Fruit fly (Drosophila melanogaster) whole organism, embryonic: ENCODE measurements around the gene CG1971.
A peak's percentile ranks its signal among the peaks of the same experiment; 100 is the strongest.

Experiments
- ATbp ChIP-seq: fragments of 200-800 bp; sonication (Bioruptor generic); optimal IDR thresholded peaks from 2 replicates; lab custom pipeline; 2017; ENCODE audit warnings: missing biosample characterization, mild to moderate bottlenecking, missing genetic modification characterization, missing genetic modification reagents
- Bteb2 ChIP-seq: fragments of 200-800 bp; sonication (Bioruptor generic); optimal IDR thresholded peaks from 2 replicates; lab custom pipeline; 2016; ENCODE audit warnings: missing biosample characterization, missing genetic modification characterization
- CG10979 ChIP-seq: fragments of 200-800 bp; sonication (Bioruptor generic); optimal IDR thresholded peaks from 2 replicates; lab custom pipeline; 2018; ENCODE audit warnings: missing biosample characterization, mild to moderate bottlenecking, missing genetic modification characterization, moderate library complexity
- CG11695 ChIP-seq: fragments of 200-800 bp; sonication (Bioruptor generic); IDR thresholded peaks from 3 replicates; pipeline ENCODE4 v1.3.6; 2022; ENCODE audit warnings: missing biosample characterization, missing genetic modification characterization
- CG13775 ChIP-seq: fragments of 200-800 bp; sonication (Bioruptor generic); optimal IDR thresholded peaks from 3 replicates; lab custom pipeline; 2017; ENCODE audit warnings: missing biosample characterization, mild to moderate bottlenecking, missing genetic modification characterization
- CG14710 ChIP-seq: fragments of 200-800 bp; sonication (Bioruptor generic); optimal IDR thresholded peaks from 3 replicates; lab custom pipeline; 2019; ENCODE audit warnings: missing biosample characterization, mild to moderate bottlenecking, missing genetic modification characterization, moderate library complexity
- CG16863 ChIP-seq: fragments of 200-800 bp; sonication (Bioruptor generic); optimal IDR thresholded peaks from 3 replicates; lab custom pipeline; 2016; ENCODE audit warnings: missing biosample characterization, missing genetic modification characterization
- CG17186 ChIP-seq: fragments of 200-800 bp; sonication (Bioruptor generic); optimal IDR thresholded peaks from 3 replicates; lab custom pipeline; 2017; ENCODE audit warnings: missing biosample characterization, missing genetic modification reagents, missing genetic modification characterization
- CG18011 ChIP-seq: fragments of 200-800 bp; sonication (Bioruptor generic); optimal IDR thresholded peaks from 2 replicates; lab custom pipeline; 2017; ENCODE audit warnings: missing biosample characterization, missing genetic modification characterization, mild to moderate bottlenecking, moderate library complexity, missing genotype
- CG2199 ChIP-seq: fragments of 200-800 bp; sonication (Bioruptor generic); IDR thresholded peaks from 3 replicates; pipeline ENCODE4 v1.3.6; 2022; ENCODE audit warnings: missing biosample characterization, missing genetic modification characterization
- CG31388 ChIP-seq: fragments of 200-800 bp; sonication (Bioruptor generic); optimal IDR thresholded peaks from 2 replicates; lab custom pipeline; 2016; ENCODE audit warnings: missing biosample characterization, missing genetic modification characterization
- CG4282 ChIP-seq: fragments of 200-800 bp; sonication (Bioruptor generic); optimal IDR thresholded peaks from 2 replicates; lab custom pipeline; 2016; ENCODE audit warnings: missing biosample characterization, missing genetic modification characterization
- CG4730 ChIP-seq: fragments of 200-800 bp; sonication (Bioruptor generic); IDR thresholded peaks from 2 replicates; pipeline ENCODE4 v1.3.6; 2022; ENCODE audit warnings: missing biosample characterization, missing genetic modification characterization
- CG6791 ChIP-seq: fragments of 200-800 bp; sonication (Bioruptor generic); IDR thresholded peaks from 3 replicates; pipeline ENCODE4 v1.3.6; 2022; ENCODE audit warnings: missing biosample characterization, missing genetic modification characterization; ENCODE audit not compliant: partially characterized antibody
- CG7271 ChIP-seq: fragments of 200-800 bp; sonication (Bioruptor generic); optimal IDR thresholded peaks from 2 replicates; lab custom pipeline; 2018; ENCODE audit warnings: missing biosample characterization, mild to moderate bottlenecking, missing genetic modification characterization, moderate library complexity
- CG8388 ChIP-seq: fragments of 200-800 bp; sonication (Bioruptor generic); optimal IDR thresholded peaks from 2 replicates; lab custom pipeline; 2019; ENCODE audit warnings: missing biosample characterization, mild to moderate bottlenecking, missing genetic modification characterization, moderate library complexity
- CkIIα-i1 ChIP-seq: fragments of 200-800 bp; sonication (Bioruptor generic); IDR thresholded peaks from 2 replicates; pipeline ENCODE4 v1.3.6; 2022; ENCODE audit warnings: missing biosample characterization, missing genetic modification characterization
- CrebB ChIP-seq: fragments of 200-800 bp; sonication (Bioruptor generic); optimal IDR thresholded peaks from 3 replicates; lab custom pipeline; 2018; ENCODE audit warnings: missing biosample characterization, mild to moderate bottlenecking, missing genetic modification characterization
- Doc2 ChIP-seq: fragments of 200-800 bp; sonication (Bioruptor generic); IDR thresholded peaks from 2 replicates; pipeline ENCODE4 v1.3.6; 2022; ENCODE audit warnings: missing biosample characterization, missing genetic modification characterization
- Fer1 ChIP-seq: fragments of 200-800 bp; sonication (Bioruptor generic); optimal IDR thresholded peaks from 2 replicates; lab custom pipeline; 2017; ENCODE audit warnings: missing biosample characterization, mild to moderate bottlenecking, missing genetic modification characterization
- Gug ChIP-seq: fragments of 200-800 bp; sonication (Bioruptor generic); IDR thresholded peaks from 4 replicates; pipeline ENCODE4 v1.3.6; 2022; ENCODE audit warnings: missing biosample characterization, missing genetic modification characterization
- HHEX ChIP-seq: fragments of 200-800 bp; sonication (Bioruptor generic); optimal IDR thresholded peaks from 3 replicates; lab custom pipeline; 2017; ENCODE audit warnings: missing biosample characterization, mild to moderate bottlenecking, missing genetic modification characterization, missing genetic modification reagents
- Hey ChIP-seq: fragments of 200-800 bp; sonication (Bioruptor generic); optimal IDR thresholded peaks from 3 replicates; lab custom pipeline; 2018; ENCODE audit warnings: missing biosample characterization, mild to moderate bottlenecking, missing genetic modification characterization
- Hr3 ChIP-seq: fragments of 200-800 bp; sonication (Bioruptor generic); optimal IDR thresholded peaks from 3 replicates; lab custom pipeline; 2016; ENCODE audit warnings: missing biosample characterization, missing genetic modification characterization
- Lhr ChIP-seq: fragments of 200-800 bp; sonication (Bioruptor generic); optimal IDR thresholded peaks from 3 replicates; lab custom pipeline; 2017; ENCODE audit warnings: mild to moderate bottlenecking, missing biosample characterization, missing genetic modification reagents, missing genetic modification characterization
- MBD-R2 ChIP-seq: fragments of 200-800 bp; sonication (Bioruptor generic); IDR thresholded peaks from 2 replicates; pipeline ENCODE4 v1.3.6; 2022; ENCODE audit warnings: missing biosample characterization, missing genetic modification characterization
- NC2β ChIP-seq: fragments of 200-800 bp; sonication (Bioruptor generic); optimal IDR thresholded peaks from 2 replicates; lab custom pipeline; 2016; ENCODE audit warnings: missing biosample characterization, missing genetic modification characterization
- Nf-YC ChIP-seq: fragments of 200-800 bp; optimal IDR thresholded peaks from 3 replicates; lab custom pipeline; 2019; ENCODE audit warnings: missing biosample characterization, mild to moderate bottlenecking, missing genetic modification characterization, moderate library complexity
- Opbp ChIP-seq: fragments of 200-800 bp; sonication (Bioruptor generic); IDR thresholded peaks from 3 replicates; pipeline ENCODE4 v1.3.6; 2022; ENCODE audit warnings: missing biosample characterization, missing genetic modification characterization; ENCODE audit not compliant: partially characterized antibody
- Optix ChIP-seq: fragments of 200-800 bp; sonication (Bioruptor generic); IDR thresholded peaks from 3 replicates; pipeline ENCODE4 v1.3.6; 2022; ENCODE audit warnings: missing biosample characterization, missing genetic modification characterization
- Sry-δ ChIP-seq: fragments of 200-800 bp; sonication (Bioruptor generic); optimal IDR thresholded peaks from 2 replicates; lab custom pipeline; 2016; ENCODE audit warnings: missing biosample characterization, missing genetic modification characterization
- dati ChIP-seq: fragments of 200-800 bp; sonication (Bioruptor generic); IDR thresholded peaks from 2 replicates; pipeline ENCODE4 v1.3.6; 2022; ENCODE audit warnings: missing biosample characterization, missing genetic modification characterization
- exex ChIP-seq: fragments of 200-800 bp; sonication (Bioruptor generic); optimal IDR thresholded peaks from 4 replicates; lab custom pipeline; 2018; ENCODE audit warnings: missing biosample characterization, mild to moderate bottlenecking, missing genetic modification characterization, moderate library complexity
- grn ChIP-seq: fragments of 200-800 bp; sonication (Bioruptor generic); optimal IDR thresholded peaks from 3 replicates; lab custom pipeline; 2017; ENCODE audit warnings: missing biosample characterization, missing genetic modification characterization
- lbe ChIP-seq: fragments of 200-800 bp; sonication (Bioruptor generic); optimal IDR thresholded peaks from 2 replicates; lab custom pipeline; 2016; ENCODE audit warnings: missing biosample characterization, mild to moderate bottlenecking, missing genetic modification characterization
- pan ChIP-seq, 4 experiments: fragments of >200 bp in 3 of 4; fragments of 200-800 bp in 1 of 4; sonication (Bioruptor generic) in 1 of 4; optimal IDR thresholded peaks in 3 of 4; IDR thresholded peaks in 1 of 4; 2 replicates each; pipeline versions ENCODE4 v1.3.6 to Lab custom; 2017 to 2022; ENCODE audit warnings: missing biosample characterization in 2 of 4, missing genetic modification characterization in 2 of 4, mixed read lengths in 1 of 4
- tup ChIP-seq: fragments of 200-800 bp; sonication (Bioruptor generic); optimal IDR thresholded peaks from 2 replicates; lab custom pipeline; 2016; ENCODE audit warnings: missing biosample characterization, mild to moderate bottlenecking, missing genetic modification characterization, moderate library complexity
- twi ChIP-seq: fragments of 200-800 bp; optimal IDR thresholded peaks from 2 replicates; lab custom pipeline; 2019; ENCODE audit warnings: missing biosample characterization, mild to moderate bottlenecking, missing genetic modification characterization, moderate library complexity
- vnd ChIP-seq: fragments of 200-800 bp; sonication (Bioruptor generic); IDR thresholded peaks from 3 replicates; pipeline ENCODE4 v1.3.6; 2022; ENCODE audit warnings: missing biosample characterization, missing genetic modification characterization; ENCODE audit not compliant: partially characterized antibody
- vvl ChIP-seq: fragments of 200-800 bp; sonication (Bioruptor generic); IDR thresholded peaks from 2 replicates; pipeline ENCODE4 v1.3.6; 2022; ENCODE audit warnings: missing biosample characterization, missing genetic modification characterization
- zfh2 ChIP-seq: fragments of 200-800 bp; sonication (Bioruptor generic); optimal IDR thresholded peaks from 2 replicates; lab custom pipeline; 2016; ENCODE audit warnings: missing biosample characterization, missing genetic modification characterization

CG1971 gene

DNA sequence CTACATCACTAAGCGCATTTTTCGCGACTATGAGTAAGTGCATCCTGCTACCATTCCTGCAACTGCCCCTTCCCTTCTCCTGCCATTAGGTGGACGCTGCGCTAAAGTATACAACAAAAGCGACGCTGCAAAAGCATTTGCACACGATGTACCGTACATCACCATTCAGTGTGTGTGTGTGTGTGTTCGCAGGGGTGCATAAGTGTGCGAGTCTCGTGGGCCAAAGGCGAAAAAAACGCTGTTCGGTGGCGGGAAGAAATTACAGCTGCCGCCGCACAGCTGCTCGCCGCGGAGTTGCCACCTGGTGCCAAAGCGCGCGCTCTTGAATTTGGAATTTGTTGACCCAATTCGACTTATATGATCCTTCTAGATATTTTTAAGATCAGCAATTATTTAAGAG, 10.8 kb upstream of the CG1971 start (continued):
- TF ChIP-seq Opbp, result 0 out of 3 replicates have a peak, but pooled peaks have one; percentile 13
- no peak for TF ChIP-seq Nf-YC (tag; lab: Kevin White, UChicago)
- TF ChIP-seq CG8388 (GFP tag; lab: Kevin White, UChicago), result no peak
- no peak for TF ChIP-seq Hey
- TF ChIP-seq zfh2, result no peak
- peak; percentile 66 for TF ChIP-seq CG17186 (GFP tag; lab: Kevin White, UChicago)
- no peak for TF ChIP-seq tup (GFP tag; lab: Kevin White, UChicago)
- TF ChIP-seq HHEX (GFP tag; lab: Kevin White, UChicago), result no peak
- no peak for TF ChIP-seq vvl (GFP tag; lab: Robert Waterston, UW)
- TF ChIP-seq Doc2 (GFP tag; lab: Robert Waterston, UW), result no peak
- no peak for TF ChIP-seq ATbp (GFP tag; lab: Kevin White, UChicago)
- TF ChIP-seq lbe, result no peak
- TF ChIP-seq Fer1 (GFP tag; lab: Kevin White, UChicago), result no peak
- peak; percentile 77 for TF ChIP-seq Hr3 (GFP tag; lab: Kevin White, UChicago)
- TF ChIP-seq Optix (GFP tag; lab: Robert Waterston, UW), result no peak
- TF ChIP-seq pan (optimal IDR thresholded peaks at IDR 0.05; lab: Kevin White, UChicago), result no peak
- TF ChIP-seq pan (GFP tag; optimal IDR thresholded peaks at IDR 0.05 in 1 of 2, IDR thresholded peaks at IDR 0.05 in 1 of 2), result no peak
- TF ChIP-seq CG4730 (GFP tag; lab: Robert Waterston, UW), result no peak
- TF ChIP-seq dati (GFP tag; lab: Robert Waterston, UW), result no peak
- TF ChIP-seq CG11695 (GFP tag; lab: Robert Waterston, UW), result no peak
- no peak for TF ChIP-seq CkIIα-i1 (GFP tag; lab: Robert Waterston, UW)
- 0 out of 3 replicates have a peak, but pooled peaks have one; percentile 40 for TF ChIP-seq CG6791 (GFP tag; lab: Robert Waterston, UW)
- TF ChIP-seq grn, result no peak
- no peak for TF ChIP-seq CrebB (tag; lab: Kevin White, UChicago)
- no peak for TF ChIP-seq CG13775 (GFP tag; lab: Kevin White, UChicago)
- no peak for TF ChIP-seq CG18011
- TF ChIP-seq Gug (GFP tag; lab: Robert Waterston, UW), result no peak
- TF ChIP-seq NC2β (GFP tag; lab: Kevin White, UChicago), result no peak

DNA sequence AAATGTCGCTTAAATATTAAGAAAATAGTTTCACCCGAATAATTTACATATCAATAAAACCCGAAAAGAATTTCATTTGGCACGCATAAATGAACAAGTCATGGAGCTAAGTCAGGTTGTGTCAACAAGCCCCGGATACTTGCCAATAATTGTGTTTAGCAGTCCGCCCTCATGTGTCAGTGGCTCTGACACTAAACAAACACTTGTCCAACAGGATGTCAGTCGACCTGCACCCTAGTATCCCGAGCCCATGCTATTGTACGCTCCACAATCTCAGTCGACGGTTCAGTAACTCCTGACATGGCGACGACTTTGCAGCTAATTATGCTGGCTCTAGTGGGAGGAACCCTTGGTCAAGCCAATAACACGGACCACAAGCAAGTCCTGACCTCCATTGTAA, 4.6 kb upstream of the CG1971 start, which contains the start of gene Ir100a:
Ir100a (plus strand) TSS at position 301 of the 400 bp plus-strand sequence.
- no peak for TF ChIP-seq vnd (GFP tag; lab: Robert Waterston, UW)
- TF ChIP-seq Sry-δ (GFP tag; lab: Kevin White, UChicago), result no peak
- no peak for TF ChIP-seq CG14710 (tag; lab: Kevin White, UChicago)
- TF ChIP-seq CG7271 (tag; lab: Kevin White, UChicago), result no peak
- no peak for TF ChIP-seq CG10979 (tag; lab: Kevin White, UChicago)
- no peak for TF ChIP-seq CG31388 (GFP tag; lab: Kevin White, UChicago)
- TF ChIP-seq MBD-R2 (GFP tag; lab: Robert Waterston, UW), result no peak
- no peak for TF ChIP-seq CG16863 (GFP tag; lab: Kevin White, UChicago)
- no peak for TF ChIP-seq CG4282 (GFP tag; lab: Kevin White, UChicago)
- TF ChIP-seq Bteb2 (GFP tag; lab: Kevin White, UChicago), result no peak
- no peak for TF ChIP-seq Optix (GFP tag; lab: Robert Waterston, UW)

DNA sequence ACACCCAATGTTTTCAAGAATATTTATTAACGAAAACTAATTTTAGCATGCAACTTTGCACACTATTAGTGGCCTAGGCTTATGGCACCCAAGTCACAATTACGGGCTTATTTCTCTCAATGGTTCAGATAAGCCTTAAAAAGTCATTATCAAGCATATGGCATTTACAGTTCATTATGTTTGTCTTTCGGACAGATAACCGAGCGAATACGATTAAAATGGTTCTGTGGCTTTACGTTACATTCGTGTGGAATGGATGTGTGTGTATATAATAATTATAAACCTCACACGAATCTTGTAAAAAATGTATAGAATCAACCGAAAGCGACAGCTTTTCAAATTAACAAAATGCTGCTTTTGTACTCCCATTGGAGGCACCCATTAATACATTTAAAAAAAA, 3.3 kb downstream of the CG1971 start:
- TF ChIP-seq twi (peak; percentile 9), vvl (GFP tag; lab: Robert Waterston, UW) (no peak), CG2199 (GFP tag; lab: Robert Waterston, UW) (0 out of 3 replicates have a peak, but pooled peaks have one; percentile 9), Lhr (GFP tag; lab: Kevin White, UChicago) (no peak), exex (tag; lab: Kevin White, UChicago) (peak; percentile 2)
